Fruit fly (Drosophila melanogaster): ENCODE data around the gene Cyp304a1.
A peak's percentile ranks its signal among the peaks of the same experiment; 100 is the strongest.

Cyp304a1 gene

DNA sequence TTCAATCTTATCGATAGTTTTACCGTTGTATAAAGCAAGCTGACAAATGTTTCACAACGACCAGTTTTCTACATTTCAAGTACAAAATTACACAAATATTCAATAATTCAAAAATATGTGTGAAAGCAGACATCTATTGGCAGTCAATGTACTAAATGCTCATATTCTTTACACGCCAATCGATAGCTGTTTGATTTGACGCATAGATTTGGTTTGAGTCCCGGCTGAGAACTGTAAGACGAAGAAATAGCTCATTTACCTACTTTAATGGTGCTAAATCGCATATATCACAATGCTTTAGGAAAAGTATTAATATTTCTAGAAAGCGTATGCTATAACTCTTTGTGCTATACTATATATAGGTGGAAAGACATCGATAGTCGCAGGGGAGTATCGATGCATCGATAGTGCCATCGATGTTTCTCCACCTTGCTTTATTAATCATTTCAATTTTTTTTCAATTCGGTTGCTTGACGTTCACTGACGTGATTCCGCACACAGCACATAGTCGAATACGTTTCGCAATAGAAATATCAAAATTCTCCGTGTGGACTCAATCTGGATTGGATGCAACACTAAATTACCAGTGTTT is 17.1 kb downstream of the Cyp304a1 start, which contains the start of gene Paip2 (continued):
- TF ChIP-seq scrt (GFP tag; optimal IDR thresholded peaks at IDR 0.05): no peak
- TF ChIP-seq tgo (GFP tag; IDR thresholded peaks at IDR 0.05): no peak
- TF ChIP-seq kay (GFP tag; optimal IDR thresholded peaks at IDR 0.05): peak; percentile 17
- no peak for TF ChIP-seq CG8765 (GFP tag; IDR thresholded peaks at IDR 0.05)
- TF ChIP-seq Ets97D (GFP tag; optimal IDR thresholded peaks at IDR 0.05): peak; percentile 79
- no peak for TF ChIP-seq ham (GFP tag; IDR thresholded peaks at IDR 0.05)
- no peak for TF ChIP-seq Hand (GFP tag; optimal IDR thresholded peaks at IDR 0.05)
- peak; percentile 95 for TF ChIP-seq amos (GFP tag; IDR thresholded peaks at IDR 0.05; ENCODE audit: partially characterized antibody)
- no peak for TF ChIP-seq CG31224 (GFP tag; IDR thresholded peaks at IDR 0.05)
- TF ChIP-seq CG16813 (GFP tag; IDR thresholded peaks at IDR 0.05; ENCODE audit: partially characterized antibody): peak; percentile 99
- no peak for TF ChIP-seq CG17612 (GFP tag; IDR thresholded peaks at IDR 0.05)
- no peak for TF ChIP-seq klu (GFP tag; IDR thresholded peaks at IDR 0.05)
- TF ChIP-seq p53 (GFP tag; optimal IDR thresholded peaks at IDR 0.05): no peak
- TF ChIP-seq CG10209 (GFP tag; optimal IDR thresholded peaks at IDR 0.05): no peak
- TF ChIP-seq CG3281 (GFP tag; optimal IDR thresholded peaks at IDR 0.05): no peak
- TF ChIP-seq Lhr (GFP tag; optimal IDR thresholded peaks at IDR 0.05): peak; percentile 76
- no peak for TF ChIP-seq bcd (GFP tag; optimal IDR thresholded peaks at IDR 0.05)
- no peak for TF ChIP-seq HLH54F (GFP tag; optimal IDR thresholded peaks at IDR 0.05)
- no peak for TF ChIP-seq CG16779 (GFP tag; IDR thresholded peaks at IDR 0.05)
- peak; percentile 73 for TF ChIP-seq YL-1 (GFP tag; optimal IDR thresholded peaks at IDR 0.05)
- TF ChIP-seq dimm (GFP tag; IDR thresholded peaks at IDR 0.05): no peak
- TF ChIP-seq CG10274 (GFP tag; optimal IDR thresholded peaks at IDR 0.05): no peak
- peak; percentile 10 for TF ChIP-seq CG13424 (tag; optimal IDR thresholded peaks at IDR 0.05)
- TF ChIP-seq CG10462 (GFP tag; optimal IDR thresholded peaks at IDR 0.05): no peak
- no peak for TF ChIP-seq CG8089 (GFP tag; optimal IDR thresholded peaks at IDR 0.05)
- no peak for TF ChIP-seq NC2α (GFP tag; optimal IDR thresholded peaks at IDR 0.05)
- peak; percentile 89 for TF ChIP-seq pita (GFP tag; optimal IDR thresholded peaks at IDR 0.05)
- no peak for TF ChIP-seq Nf-YA (GFP tag; IDR thresholded peaks at IDR 0.05)
- no peak for TF ChIP-seq CG17328 (GFP tag; IDR thresholded peaks at IDR 0.05)
- TF ChIP-seq insv (GFP tag; optimal IDR thresholded peaks at IDR 0.05): peak in 1 of 2 experiments; percentile 32
- TF ChIP-seq lbe (GFP tag; optimal IDR thresholded peaks at IDR 0.05): peak; percentile 16
- TF ChIP-seq CG7786 (GFP tag; optimal IDR thresholded peaks at IDR 0.05): peak; percentile 9
- peak; percentile 32 for TF ChIP-seq Nf-YC (tag; optimal IDR thresholded peaks at IDR 0.05)
- no peak for TF ChIP-seq CG5245 (GFP tag; optimal IDR thresholded peaks at IDR 0.05)
- TF ChIP-seq BEAF-32 (GFP tag; optimal IDR thresholded peaks at IDR 0.05): peak; percentile 100
- no peak for TF ChIP-seq slou (GFP tag; optimal IDR thresholded peaks at IDR 0.05)
- TF ChIP-seq aop (GFP tag; IDR thresholded peaks at IDR 0.05): no peak
- TF ChIP-seq tup (GFP tag; optimal IDR thresholded peaks at IDR 0.05): no peak
- no peak for TF ChIP-seq Six4 (GFP tag; optimal IDR thresholded peaks at IDR 0.05)
- TF ChIP-seq CG1602 (GFP tag; optimal IDR thresholded peaks at IDR 0.05): no peak
- no peak for TF ChIP-seq CG11696 (GFP tag; IDR thresholded peaks at IDR 0.05)
- TF ChIP-seq gsb-n (tag; optimal IDR thresholded peaks at IDR 0.05): no peak
- no peak for TF ChIP-seq ftz-f1 (GFP tag; optimal IDR thresholded peaks at IDR 0.05)
- TF ChIP-seq tx (GFP tag; optimal IDR thresholded peaks at IDR 0.05): no peak
- TF ChIP-seq sens-2 (GFP tag; IDR thresholded peaks at IDR 0.05): no peak
- TF ChIP-seq CG3065 (GFP tag; optimal IDR thresholded peaks at IDR 0.05): no peak
- peak; percentile 87 for TF ChIP-seq pzg (GFP tag; optimal IDR thresholded peaks at IDR 0.05)
- TF ChIP-seq CG10366 (GFP tag; IDR thresholded peaks at IDR 0.05): no peak
- TF ChIP-seq CG11560 (tag; IDR thresholded peaks at IDR 0.05): peak; percentile 61; the same call in 2 of the 3 replicates
- no peak for TF ChIP-seq pfk (GFP tag; optimal IDR thresholded peaks at IDR 0.05)
- 0 out of 2 replicates have a peak, but pooled peaks have one; percentile 24 for TF ChIP-seq al (GFP tag; IDR thresholded peaks at IDR 0.05)
